Worm (Caenorhabditis elegans) whole organism, L3 larva: ENCODE data around the gene D1086.17.
A peak's percentile ranks its signal among the peaks of the same experiment; 100 is the strongest.

ENCODE experiments used
- R02D3.7 ChIP-seq: fragments of 150-350 bp; optimal IDR thresholded peaks from 2 replicates; lab custom pipeline; 2014; ENCODE audit warnings: missing biosample characterization, missing genetic modification characterization
- ZK546.5 ChIP-seq: sonication (generic microtip); optimal IDR thresholded peaks from 2 replicates; lab custom pipeline; 2017; ENCODE audit warnings: missing biosample characterization, missing genetic modification characterization
- ama-1 ChIP-seq: fragments of 150-350 bp; optimal IDR thresholded peaks from 2 replicates; lab custom pipeline; 2018
- ceh-28 ChIP-seq: fragments of 150-350 bp; optimal IDR thresholded peaks from 2 replicates; lab custom pipeline; 2014; ENCODE audit warnings: missing biosample characterization, missing genetic modification reagents, missing genetic modification characterization
- ceh-82 ChIP-seq: fragments of 150-350 bp; optimal IDR thresholded peaks from 2 replicates; lab custom pipeline; 2014; ENCODE audit warnings: missing biosample characterization, missing genetic modification characterization
- egl-27 ChIP-seq: sonication (generic microtip); optimal IDR thresholded peaks from 4 replicates; lab custom pipeline; 2017; ENCODE audit warnings: missing biosample characterization, missing genetic modification reagents, missing genetic modification characterization
- egl-5 ChIP-seq: fragments of 150-350 bp; optimal IDR thresholded peaks from 2 replicates; lab custom pipeline; 2017; ENCODE audit warnings: missing biosample characterization, missing genetic modification reagents, missing genetic modification characterization, inconsistent platforms
- elt-1 ChIP-seq: fragments of 150-350 bp; optimal IDR thresholded peaks from 2 replicates; lab custom pipeline; 2014; ENCODE audit warnings: missing biosample characterization, missing genetic modification characterization
- elt-2 ChIP-seq: sonication (generic microtip); optimal IDR thresholded peaks from 2 replicates; lab custom pipeline; 2016; ENCODE audit warnings: missing genetic modification reagents, mild to moderate bottlenecking, missing genetic modification characterization, missing compliant biosample characterization
- elt-3 ChIP-seq, 3 experiments: fragments of 150-350 bp in 1 of 3; sonication (generic microtip) in 2 of 3; optimal IDR thresholded peaks; 2 replicates in 2 of 3; 4 replicates in 1 of 3; lab custom pipeline; 2014 to 2017; ENCODE audit warnings: missing biosample characterization in 3 of 3, missing genetic modification characterization in 3 of 3
- eor-1 ChIP-seq, 2 experiments: fragments of 150-350 bp; optimal IDR thresholded peaks; 2 replicates each; lab custom pipeline; 2014 to 2018; ENCODE audit warnings: missing biosample characterization in 2 of 2, missing genetic modification characterization in 2 of 2
- fkh-2 ChIP-seq: fragments of 150-350 bp; optimal IDR thresholded peaks from 2 replicates; lab custom pipeline; 2014; ENCODE audit warnings: missing biosample characterization, missing genetic modification reagents, missing genetic modification characterization
- fos-1 ChIP-seq: fragments of 150-350 bp; optimal IDR thresholded peaks from 2 replicates; lab custom pipeline; 2014; ENCODE audit warnings: missing biosample characterization, missing genetic modification characterization
- jun-1 ChIP-seq: fragments of 150-350 bp; optimal IDR thresholded peaks from 2 replicates; lab custom pipeline; 2014; ENCODE audit warnings: missing biosample characterization, missing genetic modification reagents, missing genetic modification characterization
- lin-15B ChIP-seq: fragments of 150-350 bp; optimal IDR thresholded peaks from 2 replicates; lab custom pipeline; 2014; ENCODE audit warnings: missing biosample characterization, missing genetic modification characterization
- lin-39 ChIP-seq: fragments of 150-350 bp; optimal IDR thresholded peaks from 2 replicates; lab custom pipeline; 2018; ENCODE audit warnings: missing biosample characterization, missing genetic modification reagents, missing genetic modification characterization
- mdl-1 ChIP-seq: fragments of 150-350 bp; optimal IDR thresholded peaks from 2 replicates; lab custom pipeline; 2014; ENCODE audit warnings: missing biosample characterization, missing genetic modification characterization
- mml-1 ChIP-seq: fragments of 150-350 bp; sonication (generic microtip); optimal IDR thresholded peaks from 3 replicates; lab custom pipeline; 2014; ENCODE audit warnings: missing biosample characterization, missing genetic modification characterization
- nfya-1 ChIP-seq: sonication (generic microtip); optimal IDR thresholded peaks from 2 replicates; lab custom pipeline; 2017; ENCODE audit warnings: missing genetic modification characterization, mild to moderate bottlenecking, missing compliant biosample characterization, antibody characterized with exemption, moderate library complexity; ENCODE audit not compliant: insufficient read depth
- nhr-23 ChIP-seq: fragments of 150-350 bp; optimal IDR thresholded peaks from 2 replicates; lab custom pipeline; 2014; ENCODE audit warnings: missing biosample characterization, missing genetic modification reagents, missing genetic modification characterization
- nhr-25 ChIP-seq: sonication (generic microtip); optimal IDR thresholded peaks from 2 replicates; lab custom pipeline; 2017; ENCODE audit warnings: missing biosample characterization, missing genetic modification characterization
- nhr-43 ChIP-seq: sonication (generic microtip); optimal IDR thresholded peaks from 2 replicates; lab custom pipeline; 2016; ENCODE audit warnings: mild to moderate bottlenecking, missing genetic modification characterization, missing compliant biosample characterization; ENCODE audit not compliant: poor library complexity, severe bottlenecking
- nhr-67 ChIP-seq: fragments of 150-350 bp; optimal IDR thresholded peaks from 2 replicates; lab custom pipeline; 2014; ENCODE audit warnings: missing biosample characterization, missing genetic modification characterization
- nhr-76 ChIP-seq: fragments of 150-350 bp; sonication (generic microtip); optimal IDR thresholded peaks from 5 replicates; lab custom pipeline; 2014; ENCODE audit warnings: missing biosample characterization, missing genetic modification characterization
- nhr-77 ChIP-seq: fragments of 150-350 bp; optimal IDR thresholded peaks from 2 replicates; lab custom pipeline; 2014; ENCODE audit warnings: missing biosample characterization, missing genetic modification characterization
- pqm-1 ChIP-seq: fragments of 150-350 bp; optimal IDR thresholded peaks from 2 replicates; lab custom pipeline; 2017; ENCODE audit warnings: missing biosample characterization, missing genetic modification characterization, inconsistent platforms
- snpc-4 ChIP-seq: fragments of 150-350 bp; optimal IDR thresholded peaks from 2 replicates; lab custom pipeline; 2014; ENCODE audit warnings: missing biosample characterization, missing genetic modification characterization
- unc-62 ChIP-seq: fragments of 150-350 bp; sonication (generic microtip); optimal IDR thresholded peaks from 4 replicates; lab custom pipeline; 2014; ENCODE audit warnings: missing biosample characterization, missing genetic modification reagents, missing genetic modification characterization
- ztf-11 ChIP-seq: fragments of 150-350 bp; optimal IDR thresholded peaks from 2 replicates; lab custom pipeline; 2014; ENCODE audit warnings: missing biosample characterization, missing genetic modification characterization
- ztf-4 ChIP-seq: fragments of 150-350 bp; optimal IDR thresholded peaks from 2 replicates; lab custom pipeline; 2014; ENCODE audit warnings: missing biosample characterization, missing genetic modification characterization

The D1086.17 gene

ce11 chrV:14085589-14085988, 17.9 kb downstream of the D1086.17 start, which contains the start of gene D1086.18:
D1086.18 (plus strand) TSS chrV:14085889.
- TF ChIP-seq egl-27 (tag; lab: Kevin White, UChicago) (no peak), mdl-1 (no peak)
- TF ChIP-seq, all 47 proteins: peak for 0

DNA sequence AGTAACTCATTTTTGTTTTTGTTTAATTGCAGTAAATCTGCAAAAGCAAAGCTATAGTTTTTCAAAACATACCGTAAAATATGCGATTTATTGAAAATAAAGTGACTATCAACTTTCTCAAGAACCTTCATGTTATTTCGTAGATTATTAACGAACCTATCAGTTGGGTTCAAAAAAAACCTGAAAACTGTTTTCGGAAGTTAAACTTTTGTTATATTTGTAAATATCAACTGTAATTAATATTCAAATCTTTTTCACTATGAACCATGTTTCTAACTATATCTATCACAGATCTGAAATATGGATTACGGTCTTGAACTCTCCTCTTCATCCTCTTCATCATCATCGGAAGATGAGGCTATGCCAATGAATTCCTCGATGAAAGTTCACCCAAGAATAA, 20.4 kb downstream of the D1086.17 start, which contains the start of gene D1086.19:
D1086.19 (plus strand) TSS at position 301 of the 400 bp plus-strand sequence.
- TF ChIP-seq unc-62 (GFP tag; lab: Kevin White, UChicago) (no peak), mml-1 (tag; lab: Kevin White, UChicago) (no peak)

ce11 chrV:14090309-14090967, 22.8 kb downstream of the D1086.17 start, which contains the start of the genes D1086.5 and him-5:
D1086.5 (minus strand) TSS chrV:14090359.
him-5 (plus strand) TSS chrV:14090426.
- no peak for TF ChIP-seq nhr-67 (tag; lab: Kevin White, UChicago)

DNA sequence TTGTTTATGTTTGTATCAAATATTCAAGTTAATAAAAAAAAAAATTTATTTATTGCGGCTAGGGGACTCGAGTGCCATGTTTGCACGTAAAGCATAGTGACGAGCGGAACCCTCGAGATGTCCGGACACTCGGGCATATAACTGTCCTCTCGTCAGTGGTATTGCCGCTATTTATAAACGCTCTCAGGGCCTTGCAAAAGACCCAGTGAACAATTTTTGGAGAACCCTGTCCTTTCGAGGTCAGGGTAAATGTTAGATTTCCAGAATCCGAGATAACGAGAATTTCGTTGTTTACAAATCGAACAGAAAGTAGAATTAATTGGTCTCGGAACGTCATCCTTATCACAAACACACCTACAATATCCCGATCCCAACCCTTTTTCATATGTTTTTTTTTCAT, 24.7 kb downstream of the D1086.17 start, which contains the start of gene D1086.3:
D1086.3 (plus strand) TSS at position 390 of the 400 bp plus-strand sequence.
- peak; percentile 59 for TF ChIP-seq nhr-43
- peak; percentile 90 for TF ChIP-seq ama-1 (lab: Kevin White, UChicago)
- peak; percentile 29 for TF ChIP-seq nfya-1 (tag; lab: Kevin White, UChicago)
- TF ChIP-seq lin-39, result no peak
- TF ChIP-seq nhr-77, result no peak
- TF ChIP-seq nhr-25 (tag; lab: Kevin White, UChicago), result peak; percentile 54
- no peak for TF ChIP-seq nhr-76 (tag; lab: Kevin White, UChicago)
- TF ChIP-seq elt-3 (tag; optimal IDR thresholded peaks at IDR 0.05; lab: Kevin White, UChicago), result no peak
- peak; percentile 97 for TF ChIP-seq snpc-4 (tag; lab: Kevin White, UChicago)
- no peak for TF ChIP-seq nhr-67 (tag; lab: Kevin White, UChicago)
- TF ChIP-seq ceh-82 (tag; lab: Kevin White, UChicago), result no peak
- peak; percentile 67 for TF ChIP-seq pqm-1 (tag; lab: Kevin White, UChicago)
- peak; percentile 8 for TF ChIP-seq lin-15B (tag; lab: Kevin White, UChicago)
- peak; percentile 12 for TF ChIP-seq elt-2 (tag; lab: Kevin White, UChicago)
- no peak for TF ChIP-seq fos-1 (tag; lab: Kevin White, UChicago)
- TF ChIP-seq eor-1 (tag; optimal IDR thresholded peaks at IDR 0.05; lab: Kevin White, UChicago), result no peak
- TF ChIP-seq R02D3.7 (tag; lab: Kevin White, UChicago), result peak; percentile 20
- no peak for TF ChIP-seq ztf-11 (tag; lab: Kevin White, UChicago)
- no peak for TF ChIP-seq mml-1 (tag; lab: Kevin White, UChicago)

- TF ChIP-seq fos-1 (tag; lab: Kevin White, UChicago), result no peak
- TF ChIP-seq nhr-43, result no peak
- TF ChIP-seq nhr-23 (tag; lab: Kevin White, UChicago), result no peak
- TF ChIP-seq unc-62 (GFP tag; lab: Kevin White, UChicago), result no peak
- TF ChIP-seq egl-5 (tag; lab: Kevin White, UChicago), result peak; percentile 44
- no peak for TF ChIP-seq nhr-25 (tag; lab: Kevin White, UChicago)
- peak; percentile 8 for TF ChIP-seq nfya-1 (tag; lab: Kevin White, UChicago)
These were observed 26.1 kb downstream of the D1086.17 start, which contains the start of gene D1086.8 for ce11 chrV:14093805-14094204. D1086.8 (plus strand) TSS chrV:14094105.

DNA sequence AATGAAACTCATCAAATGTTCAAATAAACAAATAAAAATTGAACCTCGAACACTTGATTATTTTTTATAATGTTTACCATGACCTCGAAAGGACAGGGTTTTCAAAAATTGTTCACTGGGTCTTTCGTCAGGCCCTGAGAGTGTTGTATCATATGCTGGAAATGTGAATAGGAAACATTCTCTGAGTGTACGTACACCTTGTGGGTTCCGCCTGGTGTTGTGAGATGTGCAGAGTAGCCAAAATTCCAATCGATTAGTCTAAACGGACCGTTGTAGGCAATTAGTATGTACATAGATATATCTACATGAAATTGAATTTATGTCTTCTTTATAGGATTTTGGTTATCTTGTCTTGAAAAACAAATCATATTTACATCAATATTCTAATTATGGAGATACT, 26.9 kb downstream of the D1086.17 start:
- TF ChIP-seq nhr-77, result no peak
- no peak for TF ChIP-seq mml-1 (tag; lab: Kevin White, UChicago)
- TF ChIP-seq fkh-2, result no peak
- no peak for TF ChIP-seq nhr-23 (tag; lab: Kevin White, UChicago)
- no peak for TF ChIP-seq ZK546.5
- TF ChIP-seq ztf-4 (tag; lab: Kevin White, UChicago), result no peak
- TF ChIP-seq ztf-11 (tag; lab: Kevin White, UChicago), result no peak
- TF ChIP-seq ceh-28 (tag; lab: Kevin White, UChicago), result no peak
- no peak for TF ChIP-seq nfya-1 (tag; lab: Kevin White, UChicago)
- TF ChIP-seq jun-1, result no peak
- TF ChIP-seq elt-1 (tag; lab: Kevin White, UChicago), result no peak
